Worm (Caenorhabditis elegans): Measurements from ENCODE around the gene rpl-23.

The rpl-23 gene

DNA sequence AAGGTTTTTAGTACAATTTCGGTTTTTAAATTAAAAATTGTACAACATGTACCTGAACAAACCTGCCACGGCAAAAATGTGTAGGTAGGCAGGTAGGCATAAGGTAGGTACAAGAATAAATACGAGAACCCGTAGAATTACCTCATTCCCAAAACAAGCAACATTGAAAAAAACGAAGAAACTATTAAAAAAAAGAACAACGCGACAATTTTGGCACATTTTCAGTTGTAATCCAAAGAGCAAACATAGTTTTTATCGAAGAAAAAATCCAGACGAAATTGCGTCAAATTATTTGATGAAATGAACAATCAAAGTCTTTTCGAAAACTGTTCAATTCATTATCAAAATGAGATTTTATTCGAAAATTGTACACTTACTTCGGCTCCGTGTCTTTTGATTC lies 34.7 kb upstream of the rpl-23 start, which contains the start of gene B0244.16:
Gene B0244.16 (plus strand): TSS at position 301 of the 400 bp plus-strand sequence.
- TF ChIP-seq elt-1 (tag; optimal IDR thresholded peaks at IDR 0.05): no peak
- TF ChIP-seq egl-27 (tag; optimal IDR thresholded peaks at IDR 0.05): no peak
- TF ChIP-seq ztf-4 (tag; optimal IDR thresholded peaks at IDR 0.05): no peak
- TF ChIP-seq nhr-23 (tag; optimal IDR thresholded peaks at IDR 0.05): no peak
- TF ChIP-seq elt-2 (tag; optimal IDR thresholded peaks at IDR 0.05): no peak
- TF ChIP-seq fkh-2 (tag; optimal IDR thresholded peaks at IDR 0.05): no peak
- no peak for TF ChIP-seq nhr-76 (tag; optimal IDR thresholded peaks at IDR 0.05)
- TF ChIP-seq snpc-4 (tag; optimal IDR thresholded peaks at IDR 0.05): no peak
- no peak for TF ChIP-seq nhr-12 (tag; optimal IDR thresholded peaks at IDR 0.05)
- no peak for TF ChIP-seq nhr-237 (tag; optimal IDR thresholded peaks at IDR 0.05)
- no peak for TF ChIP-seq ama-1 (optimal IDR thresholded peaks at IDR 0.05)
- no peak for TF ChIP-seq pha-4 (tag; optimal IDR thresholded peaks at IDR 0.05)
- TF ChIP-seq egl-5 (tag; optimal IDR thresholded peaks at IDR 0.05): no peak
- TF ChIP-seq ceh-82 (tag; optimal IDR thresholded peaks at IDR 0.05): no peak
- TF ChIP-seq nhr-77 (tag; optimal IDR thresholded peaks at IDR 0.05): no peak

DNA sequence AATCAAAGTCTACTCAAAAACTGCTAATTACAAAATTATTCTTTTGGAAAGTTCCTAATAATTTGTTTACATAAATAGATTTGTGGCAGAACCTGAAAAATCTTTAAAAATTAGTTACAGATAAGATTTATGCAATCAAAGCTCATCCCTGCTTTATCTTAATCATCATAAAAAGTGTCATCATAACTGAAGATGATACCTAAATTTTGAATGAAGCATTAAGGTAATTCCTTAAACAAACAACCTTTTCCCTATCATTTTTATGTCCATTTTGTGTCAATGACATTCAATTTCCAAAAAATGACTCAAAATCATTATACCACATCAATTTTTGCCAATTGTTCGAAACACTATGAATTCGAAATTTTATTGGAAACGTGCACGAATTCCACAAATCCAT lies 31.8 kb upstream of the rpl-23 start, which contains the start of gene B0244.6:
Gene B0244.6 (plus strand): TSS at position 301 of the 400 bp plus-strand sequence.
- TF ChIP-seq elt-2 (tag; optimal IDR thresholded peaks at IDR 0.05): peak; percentile 21
- TF ChIP-seq nhr-25 (tag; optimal IDR thresholded peaks at IDR 0.05): no peak
- no peak for TF ChIP-seq nhr-28 (tag; optimal IDR thresholded peaks at IDR 0.05)

DNA sequence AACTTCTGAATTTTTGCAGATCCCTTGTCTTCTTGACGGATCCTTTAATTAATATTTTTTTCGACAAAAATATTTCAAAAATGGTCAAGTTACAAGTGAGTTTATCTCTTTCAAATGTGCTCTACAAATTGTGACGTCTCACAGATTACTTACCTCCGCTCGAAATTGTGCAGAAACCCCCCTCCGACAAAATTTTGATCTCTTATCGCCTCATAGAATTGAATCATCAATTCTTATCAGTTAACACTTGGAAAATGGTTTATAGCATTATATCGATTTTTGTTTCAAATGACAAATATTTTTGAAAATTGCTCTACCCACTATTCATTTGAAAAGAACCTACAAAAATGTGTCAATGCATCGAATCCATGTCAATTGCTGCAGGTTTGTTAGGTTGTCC lies 29.0 kb upstream of the rpl-23 start, which contains the start of gene B0244.10:
Gene B0244.10 (plus strand): TSS at position 254 of the 400 bp plus-strand sequence.
- TF ChIP-seq pha-4 (tag; optimal IDR thresholded peaks at IDR 0.05): no peak
- no peak for TF ChIP-seq mdl-1 (tag; optimal IDR thresholded peaks at IDR 0.05)
- TF ChIP-seq nhr-76 (tag; optimal IDR thresholded peaks at IDR 0.05): no peak
- peak; percentile 79 for TF ChIP-seq pqm-1 (tag; optimal IDR thresholded peaks at IDR 0.05)
- peak; percentile 85 for TF ChIP-seq elt-2 (tag; optimal IDR thresholded peaks at IDR 0.05)
- TF ChIP-seq ZK546.5 (tag; optimal IDR thresholded peaks at IDR 0.05): no peak
- no peak for TF ChIP-seq elt-3 (tag; optimal IDR thresholded peaks at IDR 0.05)
- peak; percentile 1 for TF ChIP-seq ceh-28 (tag; optimal IDR thresholded peaks at IDR 0.05)
- no peak for TF ChIP-seq ceh-9 (tag; optimal IDR thresholded peaks at IDR 0.05)
- no peak for TF ChIP-seq daf-12 (tag; optimal IDR thresholded peaks at IDR 0.05)
- no peak for TF ChIP-seq lsy-12 (tag; optimal IDR thresholded peaks at IDR 0.05)
- TF ChIP-seq jun-1 (tag; optimal IDR thresholded peaks at IDR 0.05): peak; percentile 4

DNA sequence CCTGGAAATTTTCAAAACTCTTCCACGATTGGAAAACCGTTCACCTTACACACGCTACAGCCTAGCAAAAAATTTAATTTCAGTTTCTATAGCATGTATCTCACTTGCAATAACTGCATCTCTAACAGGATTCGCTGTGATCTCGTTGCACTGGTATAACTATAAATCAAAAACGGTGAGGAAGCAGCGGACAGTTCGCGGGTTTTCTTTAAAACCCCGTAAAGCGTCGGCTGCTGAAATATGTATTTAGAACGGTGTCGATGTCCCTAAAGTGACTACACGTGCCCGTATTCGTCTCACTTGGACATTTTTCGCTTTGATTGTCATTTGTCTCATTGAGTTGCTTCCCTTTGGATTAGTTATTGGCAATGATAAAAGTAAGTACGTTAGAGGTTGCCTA lies 28.4 kb upstream of the rpl-23 start:
- TF ChIP-seq mml-1 (tag; optimal IDR thresholded peaks at IDR 0.05) (no peak), aly-2 (tag; optimal IDR thresholded peaks at IDR 0.05) (no peak), nfya-1 (tag; optimal IDR thresholded peaks at IDR 0.05; ENCODE audit: insufficient read depth) (no peak), daf-12 (tag; optimal IDR thresholded peaks at IDR 0.05) (no peak), fkh-10 (GFP tag; optimal IDR thresholded peaks at IDR 0.05) (no peak)

DNA sequence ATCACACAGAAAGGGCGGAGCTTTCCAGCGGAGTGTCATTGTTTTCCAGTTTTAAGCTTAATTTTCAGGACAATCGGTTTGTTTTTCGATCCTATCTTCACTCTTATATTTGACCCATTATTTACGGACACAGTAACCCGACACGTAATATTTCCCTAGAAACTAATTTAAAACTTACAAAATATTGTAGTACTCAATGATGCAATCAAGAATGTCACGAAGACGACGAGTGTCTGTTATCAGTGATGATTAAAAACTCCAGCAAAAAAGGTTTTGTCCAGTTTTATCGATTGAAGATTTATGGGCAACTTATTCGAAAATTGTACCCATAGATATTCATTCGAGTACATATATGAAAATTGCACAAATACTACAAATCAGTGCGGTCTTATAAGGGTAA lies 27.0 kb upstream of the rpl-23 start, which contains the start of gene B0244.17:
Gene B0244.17 (plus strand): TSS at position 301 of the 400 bp plus-strand sequence.
- no peak for TF ChIP-seq fkh-2 (tag; optimal IDR thresholded peaks at IDR 0.05)
- peak; percentile 26 for TF ChIP-seq elt-2 (tag; optimal IDR thresholded peaks at IDR 0.05)

DNA sequence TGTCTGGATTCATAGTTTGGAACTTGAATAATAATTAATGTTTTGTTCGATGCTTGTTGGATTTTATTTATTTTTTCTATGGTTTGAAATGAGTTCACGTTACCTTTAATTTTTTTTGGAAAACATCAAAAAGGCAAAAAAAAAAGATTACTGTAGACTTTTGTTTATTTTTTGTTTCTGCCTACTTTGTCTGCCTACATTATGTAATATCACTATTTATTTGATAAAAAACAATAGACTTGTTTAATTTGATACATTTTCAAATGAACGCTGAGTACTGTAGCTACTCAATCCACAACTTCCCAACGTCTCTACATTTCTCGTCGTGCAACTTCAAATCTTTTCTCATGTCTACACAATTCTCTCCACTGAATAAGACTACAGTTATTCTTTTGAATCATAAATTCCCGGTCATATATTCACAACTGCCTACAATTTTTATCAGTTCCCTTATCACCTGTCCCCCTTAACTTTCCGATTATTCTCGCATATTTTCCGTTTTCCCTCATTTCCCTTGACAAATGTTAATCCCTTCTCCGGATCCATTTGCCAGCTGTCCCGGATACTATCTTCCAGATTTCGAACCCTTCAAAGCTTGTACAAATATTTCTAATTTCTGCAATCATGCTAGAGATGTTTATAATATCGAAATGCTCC lies 25.2 kb upstream of the rpl-23 start, which contains the start of the genes B0244.9 and B0244.7:
Gene B0244.9 (minus strand): TSS at position 51 of the 657 bp plus-strand sequence.
Gene B0244.7 (plus strand): TSS at position 522 of the 657 bp plus-strand sequence.
- TF ChIP-seq lin-39 (tag; optimal IDR thresholded peaks at IDR 0.05): no peak
- peak; percentile 55 for TF ChIP-seq elt-2 (tag; optimal IDR thresholded peaks at IDR 0.05)
